Fruit fly (Drosophila melanogaster) whole organism, embryonic: ENCODE results near the gene Slip1.
A peak's percentile ranks its signal among the peaks of the same experiment; 100 is the strongest.

ENCODE experiments used
- Abd-B ChIP-seq: fragments of 200-800 bp; sonication (Bioruptor generic); optimal IDR thresholded peaks from 2 replicates; lab custom pipeline; 2018; ENCODE audit warnings: missing biosample characterization, mild to moderate bottlenecking, missing genetic modification characterization, moderate library complexity
- Bgb ChIP-seq: fragments of 200-800 bp; sonication (Bioruptor generic); IDR thresholded peaks from 2 replicates; pipeline ENCODE4 v1.3.6; 2022; ENCODE audit warnings: missing biosample characterization, missing genetic modification characterization; ENCODE audit not compliant: partially characterized antibody
- CG10147 ChIP-seq: fragments of 200-800 bp; sonication (Bioruptor generic); optimal IDR thresholded peaks from 2 replicates; lab custom pipeline; 2019; ENCODE audit warnings: missing biosample characterization, mild to moderate bottlenecking, missing genetic modification characterization, moderate library complexity
- CG1024 ChIP-seq: fragments of 200-800 bp; sonication (Bioruptor generic); IDR thresholded peaks from 2 replicates; pipeline ENCODE4 v1.3.6; 2022; ENCODE audit warnings: missing biosample characterization, missing genetic modification characterization
- CG12744 ChIP-seq: fragments of 200-800 bp; sonication (Bioruptor generic); optimal IDR thresholded peaks from 2 replicates; lab custom pipeline; 2016; ENCODE audit warnings: missing biosample characterization, missing genetic modification characterization
- CG14050 ChIP-seq: fragments of 200-800 bp; sonication (Bioruptor generic); IDR thresholded peaks from 3 replicates; pipeline ENCODE4 v1.3.6; 2022; ENCODE audit warnings: missing biosample characterization, missing genetic modification characterization
- CG15073 ChIP-seq: fragments of 200-800 bp; sonication (Bioruptor generic); optimal IDR thresholded peaks from 2 replicates; lab custom pipeline; 2016; ENCODE audit warnings: missing biosample characterization, missing genetic modification characterization
- CG15269 ChIP-seq: fragments of 200-800 bp; sonication (Bioruptor generic); optimal IDR thresholded peaks from 2 replicates; lab custom pipeline; 2018; ENCODE audit warnings: missing biosample characterization, mild to moderate bottlenecking, missing genetic modification characterization, moderate library complexity
- CG15601 ChIP-seq: fragments of 200-800 bp; sonication (Bioruptor generic); optimal IDR thresholded peaks from 3 replicates; lab custom pipeline; 2019; ENCODE audit warnings: missing biosample characterization, mild to moderate bottlenecking, missing genetic modification characterization, moderate library complexity
- CG2199 ChIP-seq: fragments of 200-800 bp; sonication (Bioruptor generic); IDR thresholded peaks from 3 replicates; pipeline ENCODE4 v1.3.6; 2022; ENCODE audit warnings: missing biosample characterization, missing genetic modification characterization
- CG31224 ChIP-seq: fragments of 200-800 bp; sonication (Bioruptor generic); IDR thresholded peaks from 2 replicates; pipeline ENCODE4 v1.3.6; 2022; ENCODE audit warnings: missing biosample characterization, missing genetic modification characterization
- CG32532 ChIP-seq: fragments of 200-800 bp; sonication (Bioruptor generic); IDR thresholded peaks from 2 replicates; pipeline ENCODE4 v1.3.6; 2022; ENCODE audit warnings: missing biosample characterization, missing genetic modification characterization
- CG32772 ChIP-seq: fragments of 200-800 bp; sonication (Bioruptor generic); IDR thresholded peaks from 2 replicates; pipeline ENCODE4 v1.3.6; 2022; ENCODE audit warnings: missing biosample characterization, missing genetic modification characterization
- CG7963 ChIP-seq: fragments of 200-800 bp; sonication (Bioruptor generic); IDR thresholded peaks from 3 replicates; pipeline ENCODE4 v1.3.6; 2022; ENCODE audit warnings: missing biosample characterization, missing genetic modification characterization; ENCODE audit not compliant: partially characterized antibody
- CG8281 ChIP-seq: fragments of 200-800 bp; sonication (Bioruptor generic); optimal IDR thresholded peaks from 2 replicates; lab custom pipeline; 2018; ENCODE audit warnings: missing biosample characterization, mild to moderate bottlenecking, missing genetic modification characterization, moderate library complexity
- CG9727 ChIP-seq: fragments of 200-800 bp; sonication (Bioruptor generic); optimal IDR thresholded peaks from 3 replicates; lab custom pipeline; 2017; ENCODE audit warnings: missing biosample characterization, mild to moderate bottlenecking, missing genetic modification characterization
- CG9876 ChIP-seq: fragments of 200-800 bp; sonication (Bioruptor generic); optimal IDR thresholded peaks from 2 replicates; lab custom pipeline; 2016; ENCODE audit warnings: missing biosample characterization, missing genetic modification characterization
- Deaf1 ChIP-seq: fragments of 200-800 bp; optimal IDR thresholded peaks from 3 replicates; lab custom pipeline; 2019; ENCODE audit warnings: missing biosample characterization, mild to moderate bottlenecking, missing genetic modification characterization, moderate library complexity
- Doc3 ChIP-seq: fragments of 200-800 bp; sonication (Bioruptor generic); IDR thresholded peaks from 3 replicates; pipeline ENCODE4 v1.3.6; 2022; ENCODE audit warnings: missing biosample characterization, missing genetic modification characterization; ENCODE audit not compliant: partially characterized antibody
- E2f1 ChIP-seq: fragments of 200-800 bp; sonication (Bioruptor generic); IDR thresholded peaks from 2 replicates; pipeline ENCODE4 v1.3.6; 2022; ENCODE audit warnings: missing biosample characterization, missing genetic modification characterization
- Ets97D ChIP-seq: fragments of 200-800 bp; sonication (Bioruptor generic); optimal IDR thresholded peaks from 3 replicates; lab custom pipeline; 2016; ENCODE audit warnings: missing biosample characterization, missing genetic modification characterization
- Gsc ChIP-seq: fragments of 200-800 bp; sonication (Bioruptor generic); IDR thresholded peaks from 2 replicates; pipeline ENCODE4 v1.3.6; 2022; ENCODE audit warnings: missing biosample characterization, missing genetic modification characterization
- H15 ChIP-seq: fragments of 200-800 bp; sonication (Bioruptor generic); IDR thresholded peaks from 3 replicates; pipeline ENCODE4 v1.3.6; 2022; ENCODE audit warnings: missing biosample characterization, missing genetic modification characterization
- Hey ChIP-seq: fragments of 200-800 bp; sonication (Bioruptor generic); optimal IDR thresholded peaks from 3 replicates; lab custom pipeline; 2018; ENCODE audit warnings: missing biosample characterization, mild to moderate bottlenecking, missing genetic modification characterization
- HmgD ChIP-seq: fragments of 200-800 bp; sonication (Bioruptor generic); optimal IDR thresholded peaks from 3 replicates; lab custom pipeline; 2016; ENCODE audit warnings: missing biosample characterization, missing genetic modification characterization
- MBD-R2 ChIP-seq: fragments of 200-800 bp; sonication (Bioruptor generic); IDR thresholded peaks from 2 replicates; pipeline ENCODE4 v1.3.6; 2022; ENCODE audit warnings: missing biosample characterization, missing genetic modification characterization
- NC2α ChIP-seq: fragments of 200-800 bp; sonication (Bioruptor generic); optimal IDR thresholded peaks from 2 replicates; lab custom pipeline; 2016; ENCODE audit warnings: missing biosample characterization, missing genetic modification characterization
- NFAT ChIP-seq: fragments of 200-800 bp; sonication (Bioruptor generic); IDR thresholded peaks from 2 replicates; pipeline ENCODE4 v1.3.6; 2022; ENCODE audit warnings: missing biosample characterization, missing genetic modification characterization
- Neu2 ChIP-seq: fragments of 200-800 bp; sonication (Bioruptor generic); optimal IDR thresholded peaks from 3 replicates; lab custom pipeline; 2016; ENCODE audit warnings: missing biosample characterization, missing genetic modification characterization, borderline replicate concordance
- NfI ChIP-seq: fragments of 200-800 bp; sonication (Bioruptor generic); optimal IDR thresholded peaks from 3 replicates; lab custom pipeline; 2018; ENCODE audit warnings: missing biosample characterization, mild to moderate bottlenecking, missing genetic modification characterization, moderate library complexity
- Oaz ChIP-seq: fragments of 200-800 bp; sonication (Bioruptor generic); IDR thresholded peaks from 2 replicates; pipeline ENCODE4 v1.3.6; 2022; ENCODE audit warnings: missing biosample characterization, missing genetic modification characterization
- PHDP ChIP-seq: fragments of 200-800 bp; sonication (Bioruptor generic); optimal IDR thresholded peaks from 3 replicates; lab custom pipeline; 2018; ENCODE audit warnings: missing biosample characterization, mild to moderate bottlenecking, missing genetic modification characterization, moderate library complexity
- Scr ChIP-seq: fragments of 200-800 bp; sonication (Bioruptor generic); IDR thresholded peaks from 2 replicates; pipeline ENCODE4 v1.3.6; 2022; ENCODE audit warnings: missing biosample characterization, missing genetic modification characterization; ENCODE audit not compliant: partially characterized antibody
- Six4 ChIP-seq: fragments of 200-800 bp; sonication (Bioruptor generic); optimal IDR thresholded peaks from 2 replicates; lab custom pipeline; 2016; ENCODE audit warnings: missing biosample characterization, missing genetic modification characterization
- Xrp1 ChIP-seq: fragments of 200-800 bp; sonication (Bioruptor generic); IDR thresholded peaks from 2 replicates; pipeline ENCODE4 v1.3.6; 2022; ENCODE audit warnings: missing biosample characterization, missing genetic modification characterization
- YL-1 ChIP-seq: fragments of 200-800 bp; sonication (Bioruptor generic); optimal IDR thresholded peaks from 3 replicates; lab custom pipeline; 2017; ENCODE audit warnings: missing biosample characterization, mild to moderate bottlenecking, missing genetic modification characterization
- az2 ChIP-seq: fragments of 200-800 bp; sonication (Bioruptor generic); optimal IDR thresholded peaks from 3 replicates; lab custom pipeline; 2016; ENCODE audit warnings: missing biosample characterization, missing genetic modification characterization
- cas ChIP-seq: fragments of 200-800 bp; sonication (Bioruptor generic); IDR thresholded peaks from 2 replicates; pipeline ENCODE4 v1.3.6; 2022; ENCODE audit warnings: missing biosample characterization, missing genetic modification characterization
- crp ChIP-seq, 2 experiments: fragments of 200-800 bp; sonication (Bioruptor generic); optimal IDR thresholded peaks; 2 replicates in 1 of 2; 3 replicates in 1 of 2; lab custom pipeline; 2017; ENCODE audit warnings: missing biosample characterization in 2 of 2, missing genetic modification characterization in 2 of 2, mild to moderate bottlenecking in 1 of 2, moderate library complexity in 1 of 2
- danr ChIP-seq: fragments of 200-800 bp; sonication (Bioruptor generic); IDR thresholded peaks from 2 replicates; pipeline ENCODE4 v1.3.6; 2022; ENCODE audit warnings: missing biosample characterization, missing genetic modification characterization
- fd64A ChIP-seq: fragments of 200-800 bp; sonication (Bioruptor generic); optimal IDR thresholded peaks from 3 replicates; lab custom pipeline; 2018; ENCODE audit warnings: missing biosample characterization, mild to moderate bottlenecking, missing genetic modification characterization
- gsb-n ChIP-seq: fragments of 200-800 bp; sonication (Bioruptor generic); optimal IDR thresholded peaks from 3 replicates; lab custom pipeline; 2018; ENCODE audit warnings: missing biosample characterization, mild to moderate bottlenecking, missing genetic modification characterization
- kni ChIP-seq: fragments of 200-800 bp; sonication (Bioruptor generic); optimal IDR thresholded peaks from 3 replicates; lab custom pipeline; 2017; ENCODE audit warnings: mild to moderate bottlenecking, missing biosample characterization, missing genetic modification reagents, missing genetic modification characterization
- psq ChIP-seq: fragments of 200-800 bp; sonication (Bioruptor generic); optimal IDR thresholded peaks from 2 replicates; lab custom pipeline; 2017; ENCODE audit warnings: missing biosample characterization, missing genetic modification characterization
- scrt ChIP-seq: fragments of 200-800 bp; sonication (Bioruptor generic); optimal IDR thresholded peaks from 2 replicates; lab custom pipeline; 2018; ENCODE audit warnings: missing biosample characterization, mild to moderate bottlenecking, missing genetic modification characterization, moderate library complexity
- sim ChIP-seq: fragments of 200-800 bp; sonication (Bioruptor generic); IDR thresholded peaks from 2 replicates; pipeline ENCODE4 v1.3.6; 2022; ENCODE audit warnings: missing biosample characterization, missing genetic modification characterization
- tio ChIP-seq: fragments of 200-800 bp; sonication (Bioruptor generic); optimal IDR thresholded peaks from 2 replicates; lab custom pipeline; 2017; ENCODE audit warnings: missing biosample characterization, missing genetic modification characterization, inconsistent platforms
- trem ChIP-seq: fragments of 200-800 bp; optimal IDR thresholded peaks from 3 replicates; lab custom pipeline; 2019; ENCODE audit warnings: missing biosample characterization, mild to moderate bottlenecking, missing genetic modification characterization, moderate library complexity
- unc-4 ChIP-seq: fragments of 200-800 bp; sonication (Bioruptor generic); IDR thresholded peaks from 2 replicates; pipeline ENCODE4 v1.3.6; 2022; ENCODE audit warnings: missing biosample characterization, missing genetic modification characterization; ENCODE audit not compliant: partially characterized antibody
- vnd ChIP-seq: fragments of 200-800 bp; sonication (Bioruptor generic); IDR thresholded peaks from 3 replicates; pipeline ENCODE4 v1.3.6; 2022; ENCODE audit warnings: missing biosample characterization, missing genetic modification characterization; ENCODE audit not compliant: partially characterized antibody
- vvl ChIP-seq: fragments of 200-800 bp; sonication (Bioruptor generic); IDR thresholded peaks from 2 replicates; pipeline ENCODE4 v1.3.6; 2022; ENCODE audit warnings: missing biosample characterization, missing genetic modification characterization

Gene Slip1

DNA sequence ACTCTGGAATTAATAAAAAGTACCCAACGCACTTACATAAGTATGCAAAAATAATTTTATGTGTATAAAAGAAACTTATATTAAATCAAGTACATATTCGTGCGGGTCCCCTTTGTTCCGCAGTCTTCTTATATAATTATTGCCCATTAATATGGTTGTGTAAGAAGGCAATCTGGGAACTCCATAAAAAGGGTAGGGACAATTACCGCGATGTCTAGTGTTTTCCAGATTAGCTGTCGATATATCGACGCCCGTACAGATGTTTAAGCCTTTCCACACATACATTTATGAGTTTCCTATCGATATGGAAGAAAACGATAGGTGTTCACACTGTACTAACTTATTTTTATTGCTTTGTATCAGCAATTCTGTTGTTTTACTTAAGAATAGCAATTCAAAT lies 33.2 kb downstream of the Slip1 start (continued):
- TF ChIP-seq scrt (peak; percentile 1), CG8281 (tag; lab: Kevin White, UChicago) (no peak), Abd-B (no peak), Scr (GFP tag; lab: Robert Waterston, UW) (peak; percentile 94), CG9727 (GFP tag; lab: Kevin White, UChicago) (no peak), E2f1 (GFP tag; lab: Robert Waterston, UW) (no peak), Six4 (GFP tag; lab: Kevin White, UChicago) (no peak), HmgD (GFP tag; lab: Kevin White, UChicago) (peak; percentile 71), unc-4 (GFP tag; lab: Robert Waterston, UW) (no peak; the same call in 1 of the 2 replicates), Gsc (GFP tag; lab: Robert Waterston, UW) (no peak), MBD-R2 (GFP tag; lab: Robert Waterston, UW) (peak; percentile 62; the same call in 1 of the 2 replicates), tio (GFP tag; lab: Kevin White, UChicago) (no peak), vvl (GFP tag; lab: Robert Waterston, UW) (no peak; the same call in 1 of the 2 replicates), Doc3 (peak; percentile 92), vnd (GFP tag; lab: Robert Waterston, UW) (no peak; the same call in 2 of the 3 replicates), CG32772 (no peak), CG2199 (GFP tag; lab: Robert Waterston, UW) (peak; percentile 91), CG12744 (GFP tag; lab: Kevin White, UChicago) (no peak), Deaf1 (tag; lab: Kevin White, UChicago) (no peak), trem (tag; lab: Kevin White, UChicago) (peak; percentile 37), az2 (GFP tag; lab: Kevin White, UChicago) (peak; percentile 13), NFAT (GFP tag; lab: Robert Waterston, UW) (no peak), kni (GFP tag; lab: Kevin White, UChicago) (no peak), YL-1 (GFP tag; lab: Kevin White, UChicago) (peak; percentile 29), Bgb (GFP tag; lab: Robert Waterston, UW) (peak; percentile 98; the same call in 1 of the 2 replicates), crp (GFP tag; optimal IDR thresholded peaks at IDR 0.05; lab: Kevin White, UChicago) (peak; percentile 24 to 89), Xrp1 (GFP tag; lab: Robert Waterston, UW) (no peak), CG15601 (no peak), CG15073 (GFP tag; lab: Kevin White, UChicago) (no peak), CG31224 (GFP tag; lab: Robert Waterston, UW) (no peak), Ets97D (peak; percentile 84), PHDP (tag; lab: Kevin White, UChicago) (no peak), CG10147 (GFP tag; lab: Kevin White, UChicago) (peak; percentile 41), danr (no peak), cas (no peak), Oaz (GFP tag; lab: Robert Waterston, UW) (no peak), CG32532 (GFP tag; lab: Robert Waterston, UW) (no peak; the same call in 1 of the 2 replicates), NfI (no peak), sim (GFP tag; lab: Robert Waterston, UW) (no peak), H15 (GFP tag; lab: Robert Waterston, UW) (no peak), Neu2 (GFP tag; lab: Kevin White, UChicago) (peak; percentile 23), Hey (tag; lab: Kevin White, UChicago) (no peak), gsb-n (tag; lab: Kevin White, UChicago) (peak; percentile 43), fd64A (GFP tag; lab: Kevin White, UChicago) (no peak), NC2α (GFP tag; lab: Kevin White, UChicago) (no peak), CG1024 (GFP tag; lab: Robert Waterston, UW) (peak; percentile 95), CG15269 (peak; percentile 28), psq (GFP tag; lab: Kevin White, UChicago) (no peak), CG14050 (no peak), CG7963 (no peak; the same call in 2 of the 3 replicates), CG9876 (peak; percentile 15)
